Fruit fly (Drosophila melanogaster): ENCODE results near the gene capt.

Gene capt

DNA sequence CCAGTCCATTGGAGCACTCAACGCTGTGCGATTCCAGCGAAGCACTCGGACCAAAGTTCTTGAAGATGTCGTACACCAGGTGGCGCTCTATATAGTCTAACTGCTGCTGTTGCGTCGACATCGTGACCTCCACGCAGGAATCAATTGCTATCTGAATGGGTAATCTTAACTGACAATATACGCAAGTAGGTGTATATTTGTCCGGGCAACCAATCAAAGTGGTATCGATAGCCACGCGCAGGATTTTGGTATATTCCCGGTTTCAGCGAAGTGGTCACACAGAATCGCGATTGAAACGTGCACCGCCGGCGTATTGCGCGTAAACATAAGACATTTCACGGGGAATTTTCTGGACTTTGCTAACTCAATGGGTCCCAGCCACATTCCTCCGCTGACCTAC is 25.7 kb upstream of the capt start, which contains the start of the genes CG5126 and Tgt (continued):
- TF ChIP-seq Hey (tag; optimal IDR thresholded peaks at IDR 0.05) (peak; percentile 24), Myb (GFP tag; optimal IDR thresholded peaks at IDR 0.05) (peak; percentile 50), CG3995 (GFP tag; optimal IDR thresholded peaks at IDR 0.05) (peak; percentile 89), sqz (GFP tag; optimal IDR thresholded peaks at IDR 0.05) (no peak), CG10654 (GFP tag; optimal IDR thresholded peaks at IDR 0.05) (no peak), corto (GFP tag; optimal IDR thresholded peaks at IDR 0.05) (no peak), CG7963 (GFP tag; IDR thresholded peaks at IDR 0.05; ENCODE audit: partially characterized antibody) (peak; percentile 47; the same call in 2 of the 3 replicates), sug (tag; optimal IDR thresholded peaks at IDR 0.05) (no peak), CG31224 (GFP tag; IDR thresholded peaks at IDR 0.05) (no peak), gce (GFP tag; IDR thresholded peaks at IDR 0.05) (no peak), grau (tag; optimal IDR thresholded peaks at IDR 0.05) (no peak), insv (GFP tag; optimal IDR thresholded peaks at IDR 0.05) (no peak), Tbp (GFP tag; optimal IDR thresholded peaks at IDR 0.05) (no peak), CG11398 (GFP tag; optimal IDR thresholded peaks at IDR 0.05) (no peak), ato (GFP tag; IDR thresholded peaks at IDR 0.05; ENCODE audit: partially characterized antibody) (peak; percentile 5; the same call in 1 of the 2 replicates), Dll (GFP tag; IDR thresholded peaks at IDR 0.05; ENCODE audit: partially characterized antibody) (peak; percentile 68; the same call in 2 of the 4 replicates), CG4328 (GFP tag; optimal IDR thresholded peaks at IDR 0.05) (no peak), CG3281 (GFP tag; optimal IDR thresholded peaks at IDR 0.05) (no peak), cwo (GFP tag; optimal IDR thresholded peaks at IDR 0.05) (no peak)

- TF ChIP-seq CG15479 (GFP tag; optimal IDR thresholded peaks at IDR 0.05) = no peak
- no peak for TF ChIP-seq CG10209 (GFP tag; optimal IDR thresholded peaks at IDR 0.05)
- TF ChIP-seq oc (tag; optimal IDR thresholded peaks at IDR 0.05) = no peak
- TF ChIP-seq CG3726 (GFP tag; IDR thresholded peaks at IDR 0.05) = no peak
- TF ChIP-seq CG30020 (tag; optimal IDR thresholded peaks at IDR 0.05) = no peak
- TF ChIP-seq CG6765 (GFP tag; optimal IDR thresholded peaks at IDR 0.05) = no peak
- TF ChIP-seq Aef1 (GFP tag; IDR thresholded peaks at IDR 0.05) = no peak
- no peak for TF ChIP-seq slp2 (GFP tag; optimal IDR thresholded peaks at IDR 0.05)
- TF ChIP-seq Abd-B (GFP tag; optimal IDR thresholded peaks at IDR 0.05) = no peak
- no peak for TF ChIP-seq CG11093 (GFP tag; IDR thresholded peaks at IDR 0.05)
- no peak for TF ChIP-seq dan (GFP tag; IDR thresholded peaks at IDR 0.05)
- no peak for TF ChIP-seq CG14667 (GFP tag; IDR thresholded peaks at IDR 0.05)
- no peak for TF ChIP-seq Camta (GFP tag; optimal IDR thresholded peaks at IDR 0.05)
- TF ChIP-seq croc (GFP tag; conservative IDR thresholded peaks at IDR 0.05) = no peak
- TF ChIP-seq B-H2 (GFP tag; optimal IDR thresholded peaks at IDR 0.05) = no peak
- no peak for TF ChIP-seq Ptx1 (GFP tag; IDR thresholded peaks at IDR 0.05)
- TF ChIP-seq NFAT (GFP tag; IDR thresholded peaks at IDR 0.05) = no peak
- TF ChIP-seq CG18476 (GFP tag; optimal IDR thresholded peaks at IDR 0.05) = no peak
- TF ChIP-seq Mes4 (GFP tag; optimal IDR thresholded peaks at IDR 0.05) = no peak
- TF ChIP-seq caup (GFP tag; optimal IDR thresholded peaks at IDR 0.05; ENCODE audit: severe bottlenecking) = no peak
- no peak for TF ChIP-seq CG9876 (GFP tag; optimal IDR thresholded peaks at IDR 0.05)
- no peak for TF ChIP-seq Nf-YC (tag; optimal IDR thresholded peaks at IDR 0.05)
- TF ChIP-seq CG2120 (GFP tag; optimal IDR thresholded peaks at IDR 0.05) = no peak
- no peak for TF ChIP-seq CG4404 (GFP tag; IDR thresholded peaks at IDR 0.05)
- TF ChIP-seq lbe (GFP tag; optimal IDR thresholded peaks at IDR 0.05) = no peak
- no peak for TF ChIP-seq fd3F (GFP tag; optimal IDR thresholded peaks at IDR 0.05)
- no peak for TF ChIP-seq CG6272 (GFP tag; IDR thresholded peaks at IDR 0.05)
- TF ChIP-seq CG10321 (GFP tag; IDR thresholded peaks at IDR 0.05) = no peak
- no peak for TF ChIP-seq Lhr (GFP tag; optimal IDR thresholded peaks at IDR 0.05)
- TF ChIP-seq CG32772 (GFP tag; IDR thresholded peaks at IDR 0.05) = no peak; the same call in 1 of the 2 replicates
- no peak for TF ChIP-seq insv (GFP tag; optimal IDR thresholded peaks at IDR 0.05)
- TF ChIP-seq Max (GFP tag; optimal IDR thresholded peaks at IDR 0.05) = no peak
- TF ChIP-seq Asciz (GFP tag; optimal IDR thresholded peaks at IDR 0.05) = no peak
- TF ChIP-seq mam (GFP tag; optimal IDR thresholded peaks at IDR 0.05) = no peak
These were observed 19.5 kb upstream of the capt start, which contains the start of gene CG4896 for dm6 chr2L:1177522-1177921. CG4896 (plus strand) TSS chr2L:1177690.
